Worm (Caenorhabditis elegans): ENCODE results near the gene ZK688.9.

ZK688.9 gene

ce11 chrIII:7891573-7892306 is 8.9 kb upstream of the ZK688.9 start, which contains the start of the genes ZK688.5 and fahd-1 (continued):
- no peak for TF ChIP-seq dpff-1 (tag; optimal IDR thresholded peaks at IDR 0.05)
- no peak for TF ChIP-seq snpc-1.3 (tag; optimal IDR thresholded peaks at IDR 0.05; ENCODE audit: insufficient read depth)
- peak; percentile 27; the same call in 1 of the 2 replicates for TF ChIP-seq madf-6 (GFP tag; IDR thresholded peaks at IDR 0.05)
- peak; percentile 43 for TF ChIP-seq somi-1 (GFP tag; optimal IDR thresholded peaks at IDR 0.05)
- no peak for TF ChIP-seq cebp-2 (GFP tag; IDR thresholded peaks at IDR 0.05)
- TF ChIP-seq hmg-1.2 (GFP tag; IDR thresholded peaks at IDR 0.05): peak; percentile 87; the same call in 1 of the 2 replicates
- TF ChIP-seq let-607 (tag; optimal IDR thresholded peaks at IDR 0.05): peak; percentile 27 to 51
- TF ChIP-seq ceh-58 (GFP tag; IDR thresholded peaks at IDR 0.05): no peak
- TF ChIP-seq egl-18 (GFP tag; IDR thresholded peaks at IDR 0.05): no peak
- no peak for TF ChIP-seq lir-1 (GFP tag; conservative IDR thresholded peaks at IDR 0.05)
- TF ChIP-seq attf-5 (GFP tag; optimal IDR thresholded peaks at IDR 0.05): peak; percentile 86
- no peak for TF ChIP-seq F10E7.11 (tag; optimal IDR thresholded peaks at IDR 0.05)
- peak; percentile 50; the same call in 1 of the 2 replicates for TF ChIP-seq let-526 (GFP tag; IDR thresholded peaks at IDR 0.05)
- no peak for TF ChIP-seq ceh-40 (GFP tag; IDR thresholded peaks at IDR 0.05)
- 0 out of 2 replicates have a peak, but pooled peaks have one; percentile 52 for TF ChIP-seq B0336.3 (GFP tag; IDR thresholded peaks at IDR 0.05)
- TF ChIP-seq ZK185.1 (tag; optimal IDR thresholded peaks at IDR 0.05; ENCODE audit: poor library complexity, severe bottlenecking): peak; percentile 26
- TF ChIP-seq egrh-3 (GFP tag; IDR thresholded peaks at IDR 0.05): peak; percentile 24; the same call in 1 of the 2 replicates
- no peak for TF ChIP-seq tlf-1 (GFP tag; optimal IDR thresholded peaks at IDR 0.05)
- no peak for TF ChIP-seq mes-4 (tag; optimal IDR thresholded peaks at IDR 0.05)
- TF ChIP-seq nhr-80 (tag; optimal IDR thresholded peaks at IDR 0.05): peak; percentile 91
- 0 out of 2 replicates have a peak, but pooled peaks have one; percentile 26 for TF ChIP-seq pbrm-1 (GFP tag; IDR thresholded peaks at IDR 0.05)
- TF ChIP-seq nhr-90 (tag; optimal IDR thresholded peaks at IDR 0.05): no peak
- no peak; the same call in 1 of the 2 replicates for TF ChIP-seq dox-1 (GFP tag; IDR thresholded peaks at IDR 0.05)
- peak; percentile 39 for TF ChIP-seq ztf-26 (tag; optimal IDR thresholded peaks at IDR 0.05)
- 0 out of 2 replicates have a peak, but pooled peaks have one; percentile 25 for TF ChIP-seq lin-26 (GFP tag; IDR thresholded peaks at IDR 0.05)
- TF ChIP-seq D2030.7 (GFP tag; IDR thresholded peaks at IDR 0.05): no peak
- 0 out of 2 replicates have a peak, but pooled peaks have one; percentile 22 for TF ChIP-seq attf-3 (GFP tag; conservative IDR thresholded peaks at IDR 0.05)
- no peak for TF ChIP-seq snpc-4 (GFP tag; optimal IDR thresholded peaks at IDR 0.05)
- peak in 3 of 4 experiments; percentile 2 to 48 (median 12) for TF ChIP-seq snpc-4 (tag; optimal IDR thresholded peaks at IDR 0.05)

ce11 chrIII:7889036-7889435 is 6.2 kb upstream of the ZK688.9 start:
- no peak for TF ChIP-seq akir-1 (GFP tag; optimal IDR thresholded peaks at IDR 0.05)
- TF ChIP-seq K11D2.4 (GFP tag; IDR thresholded peaks at IDR 0.05): no peak
- TF ChIP-seq zfh-2 (GFP tag; conservative IDR thresholded peaks at IDR 0.05): no peak
- no peak for TF ChIP-seq attf-3 (GFP tag; conservative IDR thresholded peaks at IDR 0.05)
- TF ChIP-seq B0336.3 (GFP tag; IDR thresholded peaks at IDR 0.05): no peak
- no peak for TF ChIP-seq mcd-1 (GFP tag; IDR thresholded peaks at IDR 0.05)
- no peak for TF ChIP-seq attf-6 (GFP tag; IDR thresholded peaks at IDR 0.05)
- no peak for TF ChIP-seq lin-40 (tag; optimal IDR thresholded peaks at IDR 0.05)
- no peak for TF ChIP-seq egl-44 (GFP tag; IDR thresholded peaks at IDR 0.05)
- no peak for TF ChIP-seq ets-4 (GFP tag; optimal IDR thresholded peaks at IDR 0.05)
- no peak for TF ChIP-seq hlh-26 (GFP tag; conservative IDR thresholded peaks at IDR 0.05)
- TF ChIP-seq F23B12.7 (tag; optimal IDR thresholded peaks at IDR 0.05; ENCODE audit: insufficient read depth): no peak
- TF ChIP-seq Y79H2A.3 (GFP tag; conservative IDR thresholded peaks at IDR 0.05): no peak
- TF ChIP-seq Y67H2A.10 (GFP tag; conservative IDR thresholded peaks at IDR 0.05): no peak
- TF ChIP-seq gei-17 (GFP tag; optimal IDR thresholded peaks at IDR 0.05): no peak
- no peak for TF ChIP-seq rpc-1 (optimal IDR thresholded peaks at IDR 0.05)
- TF ChIP-seq rpc-1 (tag; optimal IDR thresholded peaks at IDR 0.05): no peak
- TF ChIP-seq ztf-25 (GFP tag; IDR thresholded peaks at IDR 0.05): no peak
- TF ChIP-seq snpc-3.4 (tag; optimal IDR thresholded peaks at IDR 0.05): no peak
- no peak for TF ChIP-seq cebp-1 (GFP tag; IDR thresholded peaks at IDR 0.05)
- no peak for TF ChIP-seq cebp-1 (tag; optimal IDR thresholded peaks at IDR 0.05)

Measured in whole organism, young adult.